Worm (Caenorhabditis elegans): Measurements from ENCODE around the gene Y110A2AR.1.
A peak's percentile ranks its signal among the peaks of the same experiment; 100 is the strongest.

The Y110A2AR.1 gene

DNA sequence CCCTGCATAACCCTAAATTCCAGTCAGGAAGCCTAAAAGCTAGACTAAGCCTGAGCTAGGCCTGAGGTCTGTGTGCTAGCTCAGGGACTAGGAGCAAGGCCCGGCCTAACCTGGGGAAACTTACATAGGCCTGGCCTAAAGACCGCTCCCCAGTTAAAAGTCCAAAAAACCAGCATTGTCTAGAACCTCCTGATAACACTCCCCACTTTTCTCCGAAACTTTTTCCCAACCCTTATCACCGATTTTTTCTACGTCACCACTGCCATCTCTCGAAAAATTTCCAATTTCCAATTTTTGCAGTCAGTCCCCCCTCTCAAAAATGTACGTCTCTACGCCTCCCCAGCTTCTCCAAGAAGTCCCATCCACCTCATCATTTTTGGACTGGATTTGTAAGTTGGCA lies 4.1 kb downstream of the Y110A2AR.1 start, which contains the start of gene ZK355.2:
ZK355.2 (plus strand) TSS at position 301 of the 400 bp plus-strand sequence.
- TF ChIP-seq ref-1 (GFP tag; conservative IDR thresholded peaks at IDR 0.05) (no peak), tab-1 (GFP tag; IDR thresholded peaks at IDR 0.05) (no peak), flt-1 (GFP tag; IDR thresholded peaks at IDR 0.05) (no peak), ztf-23 (GFP tag; IDR thresholded peaks at IDR 0.05) (no peak), klf-2 (GFP tag; conservative IDR thresholded peaks at IDR 0.05) (no peak), cog-1 (tag; optimal IDR thresholded peaks at IDR 0.05) (no peak), T22C8.4 (GFP tag; IDR thresholded peaks at IDR 0.05) (no peak), ztf-29 (GFP tag; IDR thresholded peaks at IDR 0.05) (no peak), med-1 (GFP tag; optimal IDR thresholded peaks at IDR 0.05; ENCODE audit: insufficient read depth) (no peak)

ce11 chrII:2925032-2925431 lies 5.5 kb downstream of the Y110A2AR.1 start:
- no peak for TF ChIP-seq T22C8.4 (GFP tag; IDR thresholded peaks at IDR 0.05)
- no peak for TF ChIP-seq ztf-29 (GFP tag; IDR thresholded peaks at IDR 0.05)
- no peak for TF ChIP-seq flt-1 (GFP tag; IDR thresholded peaks at IDR 0.05)
- no peak for TF ChIP-seq ref-1 (GFP tag; conservative IDR thresholded peaks at IDR 0.05)
- TF ChIP-seq cog-1 (tag; optimal IDR thresholded peaks at IDR 0.05): no peak
- TF ChIP-seq ztf-23 (GFP tag; IDR thresholded peaks at IDR 0.05): no peak
- no peak for TF ChIP-seq med-1 (GFP tag; optimal IDR thresholded peaks at IDR 0.05; ENCODE audit: insufficient read depth)

DNA sequence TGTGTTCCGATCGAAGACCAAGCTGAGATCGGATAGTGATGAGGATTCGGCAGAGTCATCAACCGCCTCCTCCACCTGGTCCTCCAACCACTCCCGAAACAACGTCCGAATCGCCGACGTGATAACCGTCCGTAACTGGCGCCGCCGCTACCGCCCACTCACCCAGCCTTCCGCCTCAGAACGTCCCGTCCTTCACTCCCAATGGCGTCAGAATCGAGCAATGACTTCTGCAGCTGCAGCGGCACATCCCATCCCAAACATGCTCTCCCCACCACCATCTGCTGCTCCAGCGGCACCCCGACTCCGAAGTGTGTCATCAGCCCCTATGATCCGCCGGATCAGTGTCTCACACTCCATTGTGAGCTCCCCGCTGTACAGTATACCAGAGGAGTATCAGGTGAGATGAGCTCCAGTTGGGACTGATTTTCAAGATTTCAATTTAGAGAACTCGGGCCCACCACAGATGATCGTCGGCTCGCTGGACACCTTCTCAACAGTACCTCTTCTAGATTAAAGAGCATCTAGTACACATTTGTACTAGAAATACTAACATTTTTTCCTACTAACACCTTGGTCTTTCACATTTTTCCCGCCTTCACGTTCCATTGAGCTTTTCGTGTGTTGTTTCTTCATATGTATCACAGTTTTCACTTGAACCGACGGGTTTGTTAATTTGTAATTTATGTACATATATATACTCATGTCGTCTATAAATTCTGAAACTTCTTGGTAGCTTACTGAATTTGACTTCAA lies 6.5 kb downstream of the Y110A2AR.1 start:
- TF ChIP-seq klf-2 (GFP tag; conservative IDR thresholded peaks at IDR 0.05) (no peak), ztf-23 (GFP tag; IDR thresholded peaks at IDR 0.05) (no peak), med-1 (GFP tag; optimal IDR thresholded peaks at IDR 0.05; ENCODE audit: insufficient read depth) (no peak), cog-1 (tag; optimal IDR thresholded peaks at IDR 0.05) (no peak), tab-1 (GFP tag; IDR thresholded peaks at IDR 0.05) (no peak), ztf-29 (GFP tag; IDR thresholded peaks at IDR 0.05) (no peak), ref-1 (GFP tag; conservative IDR thresholded peaks at IDR 0.05) (no peak), T22C8.4 (GFP tag; IDR thresholded peaks at IDR 0.05) (no peak), flt-1 (GFP tag; IDR thresholded peaks at IDR 0.05) (no peak)

- no peak for TF ChIP-seq klf-2 (GFP tag; conservative IDR thresholded peaks at IDR 0.05)
- no peak for TF ChIP-seq ref-1 (GFP tag; conservative IDR thresholded peaks at IDR 0.05)
- no peak for TF ChIP-seq med-1 (GFP tag; optimal IDR thresholded peaks at IDR 0.05; ENCODE audit: insufficient read depth)
- TF ChIP-seq ztf-29 (GFP tag; IDR thresholded peaks at IDR 0.05): no peak
- TF ChIP-seq T22C8.4 (GFP tag; IDR thresholded peaks at IDR 0.05): no peak
- TF ChIP-seq ztf-23 (GFP tag; IDR thresholded peaks at IDR 0.05): no peak
- no peak for TF ChIP-seq flt-1 (GFP tag; IDR thresholded peaks at IDR 0.05)
- no peak for TF ChIP-seq cog-1 (tag; optimal IDR thresholded peaks at IDR 0.05)
- no peak for TF ChIP-seq tab-1 (GFP tag; IDR thresholded peaks at IDR 0.05)
Measured at ce11 chrII:2927533-2927932, 8.0 kb downstream of the Y110A2AR.1 start, which contains the start of the genes ZK355.3 and ZK355.8. Gene ZK355.3, minus strand, starts transcription at chrII:2927633. Gene ZK355.8, plus strand, starts transcription at chrII:2927804.

DNA sequence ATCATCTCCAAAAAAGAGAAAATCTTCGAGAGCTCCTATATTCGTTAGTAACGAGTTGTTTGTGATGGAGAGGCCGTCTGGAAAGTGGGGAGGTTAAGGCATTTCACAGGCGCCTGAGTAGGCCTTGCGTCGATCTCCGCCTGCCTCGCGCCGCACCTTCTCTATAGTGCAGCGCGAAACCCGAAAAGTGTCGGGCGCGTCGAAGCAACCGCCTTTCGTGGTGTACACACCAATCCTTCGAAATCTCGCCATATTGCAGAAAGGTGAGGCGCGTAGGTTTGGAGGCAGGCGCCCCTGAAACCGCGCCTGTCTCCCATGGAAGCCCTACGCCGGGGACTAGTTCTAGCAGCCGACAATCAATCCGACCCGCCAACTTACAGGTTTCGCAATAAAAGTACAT lies 10.3 kb downstream of the Y110A2AR.1 start:
- no peak for TF ChIP-seq cog-1 (tag; optimal IDR thresholded peaks at IDR 0.05)
- no peak for TF ChIP-seq ztf-29 (GFP tag; IDR thresholded peaks at IDR 0.05)
- no peak for TF ChIP-seq flt-1 (GFP tag; IDR thresholded peaks at IDR 0.05)
- no peak for TF ChIP-seq ref-1 (GFP tag; conservative IDR thresholded peaks at IDR 0.05)
- no peak for TF ChIP-seq ztf-23 (GFP tag; IDR thresholded peaks at IDR 0.05)
- no peak for TF ChIP-seq med-1 (GFP tag; optimal IDR thresholded peaks at IDR 0.05; ENCODE audit: insufficient read depth)
- no peak for TF ChIP-seq T22C8.4 (GFP tag; IDR thresholded peaks at IDR 0.05)
- TF ChIP-seq klf-2 (GFP tag; conservative IDR thresholded peaks at IDR 0.05): no peak
- no peak for TF ChIP-seq tab-1 (GFP tag; IDR thresholded peaks at IDR 0.05)

- TF ChIP-seq cog-1 (tag; optimal IDR thresholded peaks at IDR 0.05) (no peak), T22C8.4 (GFP tag; IDR thresholded peaks at IDR 0.05) (no peak), ztf-23 (GFP tag; IDR thresholded peaks at IDR 0.05) (no peak), tab-1 (GFP tag; IDR thresholded peaks at IDR 0.05) (no peak), med-1 (GFP tag; optimal IDR thresholded peaks at IDR 0.05; ENCODE audit: insufficient read depth) (no peak), ztf-29 (GFP tag; IDR thresholded peaks at IDR 0.05) (no peak), flt-1 (GFP tag; IDR thresholded peaks at IDR 0.05) (no peak), klf-2 (GFP tag; conservative IDR thresholded peaks at IDR 0.05) (no peak), ref-1 (GFP tag; conservative IDR thresholded peaks at IDR 0.05) (no peak)
Measured at ce11 chrII:2930499-2930898, 11.0 kb downstream of the Y110A2AR.1 start, which contains the start of the genes irld-64 and irld-63. Gene irld-64, minus strand, starts transcription at chrII:2930599. Gene irld-63, plus strand, starts transcription at chrII:2930728.

DNA sequence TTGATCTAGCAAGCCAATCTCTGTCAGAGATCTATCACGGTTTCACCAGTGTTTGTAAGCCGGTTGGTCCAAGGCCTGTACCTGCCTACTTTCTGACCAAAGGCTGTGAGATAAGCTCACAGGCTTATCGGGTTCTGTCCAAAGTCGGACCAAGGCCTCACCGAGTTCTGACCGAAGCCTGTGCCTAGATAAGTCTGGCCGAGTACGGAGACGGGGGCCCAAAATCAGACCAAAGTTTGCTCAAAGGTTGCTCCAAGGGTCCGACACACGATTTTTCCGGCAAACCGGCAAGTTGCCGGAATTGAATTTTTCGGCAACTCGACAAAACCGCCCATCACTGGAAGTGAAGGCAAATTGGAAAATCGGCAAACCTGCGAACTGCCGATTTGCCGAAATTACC lies 12.1 kb downstream of the Y110A2AR.1 start:
- TF ChIP-seq T22C8.4 (GFP tag; IDR thresholded peaks at IDR 0.05) (no peak), ztf-23 (GFP tag; IDR thresholded peaks at IDR 0.05) (peak; percentile 47; the same call in 1 of the 2 replicates), tab-1 (GFP tag; IDR thresholded peaks at IDR 0.05) (no peak), flt-1 (GFP tag; IDR thresholded peaks at IDR 0.05) (no peak)

DNA sequence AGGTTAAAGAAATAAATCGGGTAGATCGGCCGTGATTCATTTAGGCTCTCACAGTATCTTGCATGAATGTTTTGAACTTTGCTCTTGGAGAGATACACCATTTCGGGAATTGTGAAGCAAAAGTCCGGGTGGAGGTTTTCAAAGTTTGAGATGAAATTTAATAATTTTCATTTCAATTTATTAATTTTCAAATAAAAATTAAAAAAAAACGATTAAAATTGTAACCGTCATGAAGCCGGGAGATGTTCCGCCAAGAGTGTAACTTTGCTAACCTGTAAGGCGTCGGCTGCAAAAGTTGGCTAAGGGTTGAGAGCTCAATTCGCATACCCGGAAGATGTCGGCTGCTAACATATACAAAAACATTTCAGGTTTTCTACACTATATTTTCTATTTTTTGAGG lies 14.8 kb downstream of the Y110A2AR.1 start, which contains the start of gene irld-67:
irld-67 (minus strand) TSS at position 101 of the 400 bp plus-strand sequence.
- no peak for TF ChIP-seq ref-1 (GFP tag; conservative IDR thresholded peaks at IDR 0.05)
- TF ChIP-seq ztf-23 (GFP tag; IDR thresholded peaks at IDR 0.05): no peak
- TF ChIP-seq med-1 (GFP tag; optimal IDR thresholded peaks at IDR 0.05; ENCODE audit: insufficient read depth): no peak
- no peak for TF ChIP-seq klf-2 (GFP tag; conservative IDR thresholded peaks at IDR 0.05)
- no peak for TF ChIP-seq T22C8.4 (GFP tag; IDR thresholded peaks at IDR 0.05)
- no peak for TF ChIP-seq ztf-29 (GFP tag; IDR thresholded peaks at IDR 0.05)
- TF ChIP-seq tab-1 (GFP tag; IDR thresholded peaks at IDR 0.05): no peak
- no peak for TF ChIP-seq cog-1 (tag; optimal IDR thresholded peaks at IDR 0.05)
- TF ChIP-seq flt-1 (GFP tag; IDR thresholded peaks at IDR 0.05): no peak

DNA sequence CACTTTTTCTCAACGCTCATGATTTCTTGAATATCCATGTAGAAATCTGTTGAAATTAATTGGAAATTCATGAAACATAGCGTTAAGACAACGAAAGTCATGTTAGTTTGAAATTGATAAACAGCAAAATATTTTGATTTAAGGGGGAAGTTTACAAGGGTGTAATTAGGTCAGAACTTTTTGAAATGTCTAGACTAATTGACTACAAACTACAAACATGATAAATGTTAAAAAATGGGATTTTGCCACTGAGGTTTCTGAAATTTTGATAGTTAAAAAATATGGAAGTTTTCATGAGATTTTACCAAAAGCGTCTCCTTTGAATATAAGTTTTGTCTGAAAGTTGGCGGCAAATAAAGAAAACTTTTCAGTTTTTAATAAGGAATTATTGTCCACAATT lies 18.3 kb downstream of the Y110A2AR.1 start, which contains the start of gene irld-65:
irld-65 (minus strand) TSS at position 101 of the 400 bp plus-strand sequence.
- no peak for TF ChIP-seq ztf-23 (GFP tag; IDR thresholded peaks at IDR 0.05)
- TF ChIP-seq flt-1 (GFP tag; IDR thresholded peaks at IDR 0.05): no peak
- TF ChIP-seq T22C8.4 (GFP tag; IDR thresholded peaks at IDR 0.05): no peak
- TF ChIP-seq ztf-29 (GFP tag; IDR thresholded peaks at IDR 0.05): no peak
- TF ChIP-seq tab-1 (GFP tag; IDR thresholded peaks at IDR 0.05): no peak
- TF ChIP-seq klf-2 (GFP tag; conservative IDR thresholded peaks at IDR 0.05): no peak
- no peak for TF ChIP-seq med-1 (GFP tag; optimal IDR thresholded peaks at IDR 0.05; ENCODE audit: insufficient read depth)
- no peak for TF ChIP-seq ref-1 (GFP tag; conservative IDR thresholded peaks at IDR 0.05)
- no peak for TF ChIP-seq cog-1 (tag; optimal IDR thresholded peaks at IDR 0.05)
